Fruit fly (Drosophila melanogaster): ENCODE results near the gene CG5808.

- TF ChIP-seq CTCF (optimal IDR thresholded peaks at IDR 0.05) (no peak), CG8478 (optimal IDR thresholded peaks at IDR 0.05) (no peak)
These were observed 45.8 kb upstream of the CG5808 start, which contains the start of gene CG7016 for dm6 chr3R:24862574-24863089.

Data from S2 (cell line).